Worm (Caenorhabditis elegans) whole organism, late embryonic: ENCODE results near the gene srx-104.

Experiments used
- lin-11 ChIP-seq: fragments of 200-800 bp; sonication (Bioruptor generic); optimal IDR thresholded peaks from 2 replicates; lab custom pipeline; 2018; ENCODE audit warnings: mild to moderate bottlenecking, missing genetic modification characterization, missing compliant biosample characterization
- nfya-1 ChIP-seq: sonication (generic microtip); optimal IDR thresholded peaks from 2 replicates; lab custom pipeline; 2017; ENCODE audit warnings: missing genetic modification characterization, mild to moderate bottlenecking, missing compliant biosample characterization, antibody characterized with exemption, moderate library complexity

- TF ChIP-seq lin-11 (tag; lab: Kevin White, UChicago) (no peak), nfya-1 (no peak)
Observed at ce11 chrII:3684487-3685067, 14.9 kb downstream of the srx-104 start.
